Worm (Caenorhabditis elegans) whole organism, early embryonic: ENCODE measurements around the gene F36H5.14.

ENCODE experiments used
- aly-1 ChIP-seq: sonication (generic microtip); optimal IDR thresholded peaks from 2 replicates; lab custom pipeline; 2016; ENCODE audit warnings: missing genetic modification characterization, missing compliant biosample characterization
- ets-7 ChIP-seq: sonication (generic microtip); optimal IDR thresholded peaks from 2 replicates; lab custom pipeline; 2016; ENCODE audit warnings: missing genotype, missing genetic modification characterization, missing compliant biosample characterization
- flt-1 ChIP-seq: fragments of 200-800 bp; sonication (Bioruptor generic); IDR thresholded peaks from 2 replicates; pipeline ENCODE4 v1.3.6; 2022; ENCODE audit warnings: missing genetic modification characterization, missing compliant biosample characterization

DNA sequence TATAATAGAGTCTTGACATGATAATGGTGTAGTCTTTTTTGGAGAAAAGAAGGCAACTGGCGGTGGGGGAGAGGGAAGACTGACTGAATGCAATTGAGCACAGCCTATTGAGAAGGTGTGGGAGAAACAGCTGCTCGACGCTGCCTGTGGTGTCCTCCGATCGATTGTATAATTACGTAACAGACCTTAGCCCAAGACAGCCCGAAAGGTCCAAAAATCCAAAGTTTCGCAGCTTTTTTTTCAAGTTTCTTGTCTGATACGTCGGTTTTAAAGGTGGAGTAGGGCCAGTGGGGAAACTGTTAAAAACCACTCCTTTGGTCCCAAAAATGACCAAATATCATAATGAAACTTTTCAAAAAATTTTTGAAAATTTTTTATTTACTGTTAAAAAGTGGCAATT lies 12.8 kb downstream of the F36H5.14 start, which contains the start of the genes C08F1.6 and fbxb-13:
- TF ChIP-seq ets-7 (tag; lab: Kevin White, UChicago) (no peak), aly-1 (tag; lab: Kevin White, UChicago) (no peak), flt-1 (no peak)
